Fruit fly (Drosophila melanogaster) whole organism, embryonic: Measurements from ENCODE around the gene SMC6.

Source experiments
- ATbp ChIP-seq: fragments of 200-800 bp; sonication (Bioruptor generic); optimal IDR thresholded peaks from 2 replicates; lab custom pipeline; 2017; ENCODE audit warnings: missing biosample characterization, mild to moderate bottlenecking, missing genetic modification characterization, missing genetic modification reagents
- Antp ChIP-seq: fragments of 200-800 bp; sonication (Bioruptor generic); optimal IDR thresholded peaks from 3 replicates; lab custom pipeline; 2016; ENCODE audit warnings: missing biosample characterization, missing genetic modification characterization
- Asciz ChIP-seq: fragments of 200-800 bp; sonication (Bioruptor generic); optimal IDR thresholded peaks from 2 replicates; lab custom pipeline; 2017; ENCODE audit warnings: missing biosample characterization, mild to moderate bottlenecking, missing genetic modification characterization, missing genetic modification reagents
- Bgb ChIP-seq: fragments of 200-800 bp; sonication (Bioruptor generic); IDR thresholded peaks from 2 replicates; pipeline ENCODE4 v1.3.6; 2022; ENCODE audit warnings: missing biosample characterization, missing genetic modification characterization; ENCODE audit not compliant: partially characterized antibody
- BtbVII ChIP-seq: fragments of 200-800 bp; sonication (Bioruptor generic); optimal IDR thresholded peaks from 3 replicates; lab custom pipeline; 2017; ENCODE audit warnings: missing biosample characterization, mild to moderate bottlenecking, missing genetic modification characterization
- CG10274 ChIP-seq: fragments of 200-800 bp; sonication (Bioruptor generic); optimal IDR thresholded peaks from 3 replicates; lab custom pipeline; 2017; ENCODE audit warnings: missing biosample characterization, mild to moderate bottlenecking, missing genetic modification characterization
- CG10431 ChIP-seq: fragments of 200-800 bp; sonication (Bioruptor generic); optimal IDR thresholded peaks from 3 replicates; lab custom pipeline; 2018; ENCODE audit warnings: missing biosample characterization, mild to moderate bottlenecking, missing genetic modification characterization
- CG11696 ChIP-seq: fragments of 200-800 bp; sonication (Bioruptor generic); IDR thresholded peaks from 2 replicates; pipeline ENCODE4 v1.3.6; 2022; ENCODE audit warnings: missing biosample characterization, missing genetic modification characterization
- CG13287 ChIP-seq: fragments of 200-800 bp; sonication (Bioruptor generic); IDR thresholded peaks from 2 replicates; pipeline ENCODE4 v1.3.6; 2022; ENCODE audit warnings: missing biosample characterization, missing genetic modification characterization; ENCODE audit not compliant: partially characterized antibody
- CG13424 ChIP-seq: fragments of 200-800 bp; sonication (Bioruptor generic); optimal IDR thresholded peaks from 2 replicates; lab custom pipeline; 2019; ENCODE audit warnings: missing biosample characterization, mild to moderate bottlenecking, missing genetic modification characterization, moderate library complexity
- CG17385 ChIP-seq: fragments of 200-800 bp; sonication (Bioruptor generic); optimal IDR thresholded peaks from 3 replicates; lab custom pipeline; 2018; ENCODE audit warnings: missing biosample characterization, mild to moderate bottlenecking, missing genetic modification characterization
- CG31365 ChIP-seq: fragments of 200-800 bp; sonication (Bioruptor generic); optimal IDR thresholded peaks from 2 replicates; lab custom pipeline; 2018; ENCODE audit warnings: missing biosample characterization, mild to moderate bottlenecking, missing genetic modification characterization
- CG3847 ChIP-seq: fragments of 200-800 bp; sonication (Bioruptor generic); IDR thresholded peaks from 2 replicates; pipeline ENCODE4 v1.3.6; 2022; ENCODE audit warnings: missing biosample characterization, missing genetic modification characterization
- CG4328 ChIP-seq: fragments of 200-800 bp; sonication (Bioruptor generic); optimal IDR thresholded peaks from 3 replicates; lab custom pipeline; 2017; ENCODE audit warnings: missing biosample characterization, missing genetic modification reagents, missing genetic modification characterization
- CG4707 ChIP-seq: fragments of 200-800 bp; sonication (Bioruptor generic); optimal IDR thresholded peaks from 2 replicates; lab custom pipeline; 2018; ENCODE audit warnings: missing biosample characterization, mild to moderate bottlenecking, missing genetic modification characterization, moderate library complexity
- CG7556 ChIP-seq: fragments of 200-800 bp; sonication (Bioruptor generic); optimal IDR thresholded peaks from 2 replicates; lab custom pipeline; 2017; ENCODE audit warnings: missing biosample characterization, mild to moderate bottlenecking, missing genetic modification characterization
- Dbx ChIP-seq: fragments of 200-800 bp; sonication (Bioruptor generic); IDR thresholded peaks from 3 replicates; pipeline ENCODE4 v1.3.6; 2022; ENCODE audit warnings: missing biosample characterization, missing genetic modification characterization
- ERR ChIP-seq: fragments of 200-800 bp; sonication (Bioruptor generic); optimal IDR thresholded peaks from 2 replicates; lab custom pipeline; 2016; ENCODE audit warnings: missing biosample characterization, missing genetic modification characterization
- Elba2 ChIP-seq: fragments of 200-800 bp; sonication (Bioruptor generic); optimal IDR thresholded peaks from 3 replicates; lab custom pipeline; 2016; ENCODE audit warnings: missing biosample characterization, missing genetic modification characterization
- Fer1 ChIP-seq: fragments of 200-800 bp; sonication (Bioruptor generic); optimal IDR thresholded peaks from 2 replicates; lab custom pipeline; 2017; ENCODE audit warnings: missing biosample characterization, mild to moderate bottlenecking, missing genetic modification characterization
- GATAe ChIP-seq: fragments of 200-800 bp; sonication (Bioruptor generic); conservative IDR thresholded peaks from 2 replicates; pipeline ENCODE4 v1.3.6; 2022; ENCODE audit warnings: missing biosample characterization, missing genetic modification characterization
- H15 ChIP-seq: fragments of 200-800 bp; sonication (Bioruptor generic); IDR thresholded peaks from 3 replicates; pipeline ENCODE4 v1.3.6; 2022; ENCODE audit warnings: missing biosample characterization, missing genetic modification characterization
- Sox100B ChIP-seq: fragments of 200-800 bp; sonication (Bioruptor generic); optimal IDR thresholded peaks from 3 replicates; lab custom pipeline; 2018; ENCODE audit warnings: missing biosample characterization, mild to moderate bottlenecking, missing genetic modification characterization
- Ssrp ChIP-seq: fragments of 200-800 bp; sonication (Bioruptor generic); optimal IDR thresholded peaks from 2 replicates; lab custom pipeline; 2018; ENCODE audit warnings: missing biosample characterization, mild to moderate bottlenecking, missing genetic modification characterization, moderate library complexity
- TFAM ChIP-seq: fragments of 200-800 bp; sonication (Bioruptor generic); optimal IDR thresholded peaks from 2 replicates; lab custom pipeline; 2017; ENCODE audit warnings: missing biosample characterization, missing genetic modification characterization, inconsistent platforms
- Usf ChIP-seq: fragments of 200-800 bp; sonication (Bioruptor generic); optimal IDR thresholded peaks from 2 replicates; lab custom pipeline; 2017; ENCODE audit warnings: missing genotype, missing biosample characterization, missing genetic modification characterization
- Vsx1 ChIP-seq: fragments of 200-800 bp; sonication (Bioruptor generic); optimal IDR thresholded peaks from 2 replicates; lab custom pipeline; 2017; ENCODE audit warnings: missing biosample characterization, mild to moderate bottlenecking, missing genetic modification characterization, missing genetic modification reagents
- bab2 ChIP-seq: fragments of 200-800 bp; sonication (Bioruptor generic); optimal IDR thresholded peaks from 2 replicates; lab custom pipeline; 2016; ENCODE audit warnings: missing biosample characterization, missing genetic modification characterization
- br ChIP-seq: fragments of >200 bp; optimal IDR thresholded peaks from 2 replicates; lab custom pipeline; 2017
- croc ChIP-seq: fragments of 200-800 bp; sonication (Bioruptor generic); conservative IDR thresholded peaks from 3 replicates; pipeline ENCODE4 v1.3.6; 2022; ENCODE audit warnings: missing biosample characterization, missing genetic modification characterization
- crp ChIP-seq, 2 experiments: fragments of 200-800 bp; sonication (Bioruptor generic); optimal IDR thresholded peaks; 2 replicates in 1 of 2; 3 replicates in 1 of 2; lab custom pipeline; 2017; ENCODE audit warnings: missing biosample characterization in 2 of 2, missing genetic modification characterization in 2 of 2, mild to moderate bottlenecking in 1 of 2, moderate library complexity in 1 of 2
- dimm ChIP-seq: fragments of 200-800 bp; sonication (Bioruptor generic); IDR thresholded peaks from 2 replicates; pipeline ENCODE4 v1.3.6; 2022; ENCODE audit warnings: missing biosample characterization, missing genetic modification characterization
- dmrt11E ChIP-seq: fragments of 200-800 bp; sonication (Bioruptor generic); optimal IDR thresholded peaks from 3 replicates; lab custom pipeline; 2018; ENCODE audit warnings: missing biosample characterization, mild to moderate bottlenecking, missing genetic modification characterization, moderate library complexity
- ewg ChIP-seq: fragments of 200-800 bp; sonication (Bioruptor generic); optimal IDR thresholded peaks from 3 replicates; lab custom pipeline; 2017; ENCODE audit warnings: mild to moderate bottlenecking, missing biosample characterization, missing genetic modification reagents, missing genetic modification characterization
- grau ChIP-seq: fragments of 200-800 bp; optimal IDR thresholded peaks from 3 replicates; lab custom pipeline; 2019; ENCODE audit warnings: missing biosample characterization, mild to moderate bottlenecking, missing genetic modification characterization, moderate library complexity
- hb ChIP-seq: fragments of 200-800 bp; sonication (Bioruptor generic); IDR thresholded peaks from 3 replicates; pipeline ENCODE4 v1.3.6; 2022; ENCODE audit warnings: missing biosample characterization, missing genetic modification characterization; ENCODE audit not compliant: partially characterized antibody
- hbn ChIP-seq: fragments of 200-800 bp; sonication (Bioruptor generic); IDR thresholded peaks from 2 replicates; pipeline ENCODE4 v1.3.6; 2022; ENCODE audit warnings: missing biosample characterization, missing genetic modification characterization; ENCODE audit not compliant: partially characterized antibody
- hkb ChIP-seq, 2 experiments: fragments of 200-800 bp in 1 of 2; fragments of >200 bp in 1 of 2; sonication (Bioruptor generic) in 1 of 2; IDR thresholded peaks in 1 of 2; optimal IDR thresholded peaks in 1 of 2; 2 replicates each; pipeline versions ENCODE4 v1.3.6 to Lab custom; 2017 to 2022; ENCODE audit warnings: missing biosample characterization in 1 of 2, missing genetic modification characterization in 1 of 2
- maf-S ChIP-seq: fragments of 200-800 bp; sonication (Bioruptor generic); optimal IDR thresholded peaks from 2 replicates; lab custom pipeline; 2016; ENCODE audit warnings: missing biosample characterization, missing genetic modification characterization
- pum ChIP-seq: fragments of 200-800 bp; sonication (Bioruptor generic); optimal IDR thresholded peaks from 2 replicates; lab custom pipeline; 2016; ENCODE audit warnings: missing biosample characterization, missing genetic modification characterization
- row ChIP-seq: fragments of 200-800 bp; sonication (Bioruptor generic); IDR thresholded peaks from 3 replicates; pipeline ENCODE4 v1.3.6; 2022; ENCODE audit warnings: missing biosample characterization, missing genetic modification characterization
- sc ChIP-seq, 3 experiments: fragments of >200 bp in 2 of 3; fragments of 200-800 bp in 1 of 3; sonication (Bioruptor generic) in 1 of 3; optimal IDR thresholded peaks; 2 replicates in 2 of 3; 3 replicates in 1 of 3; lab custom pipeline; 2017; ENCODE audit warnings: mild to moderate bottlenecking in 1 of 3, missing biosample characterization in 1 of 3, missing genetic modification characterization in 1 of 3, missing genetic modification reagents in 1 of 3
- sens ChIP-seq: fragments of 200-800 bp; sonication (Bioruptor generic); peaks from one replicate; lab custom pipeline; 2016; ENCODE audit warnings: missing biosample characterization, missing genetic modification characterization
- seq ChIP-seq: fragments of 200-800 bp; sonication (Bioruptor generic); IDR thresholded peaks from 2 replicates; pipeline ENCODE4 v1.3.6; 2022; ENCODE audit warnings: missing biosample characterization, missing genetic modification characterization
- sug ChIP-seq: fragments of 200-800 bp; optimal IDR thresholded peaks from 2 replicates; lab custom pipeline; 2019; ENCODE audit warnings: missing biosample characterization, mild to moderate bottlenecking, missing genetic modification characterization, moderate library complexity
- tap ChIP-seq: fragments of 200-800 bp; optimal IDR thresholded peaks from 3 replicates; lab custom pipeline; 2019; ENCODE audit warnings: missing biosample characterization, mild to moderate bottlenecking, missing genetic modification characterization, moderate library complexity
- vvl ChIP-seq: fragments of 200-800 bp; sonication (Bioruptor generic); IDR thresholded peaks from 2 replicates; pipeline ENCODE4 v1.3.6; 2022; ENCODE audit warnings: missing biosample characterization, missing genetic modification characterization
- wor ChIP-seq: fragments of 200-800 bp; sonication (Bioruptor generic); IDR thresholded peaks from 2 replicates; pipeline ENCODE4 v1.3.6; 2022; ENCODE audit warnings: missing biosample characterization, missing genetic modification characterization
- zfh1 ChIP-seq: fragments of 200-800 bp; sonication (Bioruptor generic); IDR thresholded peaks from 3 replicates; pipeline ENCODE4 v1.3.6; 2022; ENCODE audit warnings: missing biosample characterization, missing genetic modification characterization
- zfh2 ChIP-seq: fragments of 200-800 bp; sonication (Bioruptor generic); optimal IDR thresholded peaks from 2 replicates; lab custom pipeline; 2016; ENCODE audit warnings: missing biosample characterization, missing genetic modification characterization

SMC6 gene

dm6 chr3R:24205935-24206334, 12.7 kb upstream of the SMC6 start (continued):
- TF ChIP-seq CG10431 (GFP tag; lab: Kevin White, UChicago) (no peak), pum (GFP tag; lab: Kevin White, UChicago) (no peak), CG4707 (GFP tag; lab: Kevin White, UChicago) (no peak), Bgb (GFP tag; lab: Robert Waterston, UW) (no peak), zfh2 (GFP tag; lab: Kevin White, UChicago) (no peak), maf-S (GFP tag; lab: Kevin White, UChicago) (no peak), TFAM (GFP tag; lab: Kevin White, UChicago) (no peak), CG10274 (GFP tag; lab: Kevin White, UChicago) (no peak), Fer1 (GFP tag; lab: Kevin White, UChicago) (no peak), ATbp (GFP tag; lab: Kevin White, UChicago) (no peak), Sox100B (peak; percentile 73), tap (peak; percentile 11), vvl (no peak), Ssrp (tag; lab: Kevin White, UChicago) (peak; percentile 38), GATAe (no peak), Dbx (GFP tag; lab: Robert Waterston, UW) (no peak), BtbVII (GFP tag; lab: Kevin White, UChicago) (no peak), sens (GFP tag; lab: Kevin White, UChicago) (no peak), Vsx1 (no peak), CG11696 (GFP tag; lab: Robert Waterston, UW) (no peak), dmrt11E (no peak), CG31365 (tag; lab: Kevin White, UChicago) (no peak), seq (GFP tag; lab: Robert Waterston, UW) (no peak), Asciz (GFP tag; lab: Kevin White, UChicago) (peak; percentile 47), croc (no peak; the same call in 2 of the 3 replicates), bab2 (GFP tag; lab: Kevin White, UChicago) (no peak), sug (tag; lab: Kevin White, UChicago) (no peak), Antp (no peak), dimm (GFP tag; lab: Robert Waterston, UW) (no peak), hkb (optimal IDR thresholded peaks at IDR 0.05; lab: Kevin White, UChicago) (no peak), hkb (GFP tag; IDR thresholded peaks at IDR 0.05; lab: Robert Waterston, UW) (no peak), sc (optimal IDR thresholded peaks at IDR 0.05; lab: Kevin White, UChicago) (no peak), sc (GFP tag; optimal IDR thresholded peaks at IDR 0.05; lab: Kevin White, UChicago) (peak; percentile 12), hbn (GFP tag; lab: Robert Waterston, UW) (no peak), hb (GFP tag; lab: Robert Waterston, UW) (no peak), grau (peak; percentile 32), br (no peak), CG13287 (GFP tag; lab: Robert Waterston, UW) (no peak), Elba2 (GFP tag; lab: Kevin White, UChicago) (no peak), zfh1 (GFP tag; lab: Robert Waterston, UW) (peak; percentile 13; the same call in 1 of the 3 replicates), CG7556 (peak; percentile 34), ERR (GFP tag; lab: Kevin White, UChicago) (no peak), ewg (peak; percentile 31), row (GFP tag; lab: Robert Waterston, UW) (peak; percentile 35; the same call in 2 of the 3 replicates), CG13424 (tag; lab: Kevin White, UChicago) (peak; percentile 47), CG4328 (no peak), CG17385 (GFP tag; lab: Kevin White, UChicago) (peak; percentile 25), CG3847 (GFP tag; lab: Robert Waterston, UW) (no peak), crp (GFP tag; optimal IDR thresholded peaks at IDR 0.05; lab: Kevin White, UChicago) (no peak), Usf (GFP tag; lab: Kevin White, UChicago) (no peak), wor (GFP tag; lab: Robert Waterston, UW) (peak; percentile 26; the same call in 1 of the 2 replicates), H15 (GFP tag; lab: Robert Waterston, UW) (0 out of 3 replicates have a peak, but pooled peaks have one; percentile 26)
